Worm (Caenorhabditis elegans) whole organism, young adult: ENCODE measurements around the gene F59B2.8.

Experiments used
- B0035.1 ChIP-seq: sonication (generic microtip); optimal IDR thresholded peaks from 2 replicates; lab custom pipeline; 2016; ENCODE audit warnings: missing genetic modification characterization, mild to moderate bottlenecking, missing compliant biosample characterization, missing genotype, missing genetic modification reagents
- B0261.1 ChIP-seq: sonication (generic microtip); optimal IDR thresholded peaks from 2 replicates; lab custom pipeline; 2016; ENCODE audit warnings: mild to moderate bottlenecking, missing genetic modification characterization, moderate library complexity, missing compliant biosample characterization
- B0336.3 ChIP-seq: fragments of 200-800 bp; sonication (Bioruptor generic); IDR thresholded peaks from 2 replicates; pipeline ENCODE4 v1.3.6; 2022; ENCODE audit warnings: missing genetic modification characterization, missing compliant biosample characterization
- D2030.7 ChIP-seq: fragments of 200-800 bp; sonication (Bioruptor generic); IDR thresholded peaks from 2 replicates; pipeline ENCODE4 v1.3.6; 2022; ENCODE audit warnings: missing genetic modification reagents, missing genetic modification characterization, missing compliant biosample characterization
- F10E7.11 ChIP-seq: sonication (generic microtip); optimal IDR thresholded peaks from 2 replicates; lab custom pipeline; 2017; ENCODE audit warnings: mild to moderate bottlenecking, missing genetic modification characterization, moderate library complexity, missing compliant biosample characterization
- F37B4.10 ChIP-seq: fragments of 200-800 bp; sonication (Bioruptor generic); IDR thresholded peaks from 2 replicates; pipeline ENCODE4 v1.3.6; 2022; ENCODE audit warnings: missing genetic modification characterization, missing compliant biosample characterization
- F49E8.2 ChIP-seq: sonication (generic microtip); optimal IDR thresholded peaks from 3 replicates; lab custom pipeline; 2017; ENCODE audit warnings: missing genetic modification characterization, mild to moderate bottlenecking, missing compliant biosample characterization, antibody characterized with exemption, moderate library complexity; ENCODE audit not compliant: insufficient read depth
- F57A8.1 ChIP-seq: fragments of 200-800 bp; sonication (Bioruptor generic); optimal IDR thresholded peaks from 2 replicates; lab custom pipeline; 2018; ENCODE audit warnings: mild to moderate bottlenecking, missing genetic modification characterization, moderate library complexity, missing compliant biosample characterization
- F57C9.4 ChIP-seq: sonication (generic microtip); optimal IDR thresholded peaks from 2 replicates; lab custom pipeline; 2017; ENCODE audit warnings: mild to moderate bottlenecking, missing genetic modification characterization, missing compliant biosample characterization
- K11D2.4 ChIP-seq: fragments of 200-800 bp; sonication (Bioruptor generic); IDR thresholded peaks from 2 replicates; pipeline ENCODE4 v1.3.6; 2022; ENCODE audit warnings: missing genetic modification reagents, missing genetic modification characterization, missing compliant biosample characterization
- K12H6.12 ChIP-seq: fragments of 200-800 bp; sonication (Bioruptor generic); optimal IDR thresholded peaks from 2 replicates; lab custom pipeline; 2018; ENCODE audit warnings: mild to moderate bottlenecking, missing genetic modification characterization, missing compliant biosample characterization
- Y56A3A.18 ChIP-seq: fragments of 200-800 bp; sonication (Bioruptor generic); IDR thresholded peaks from 2 replicates; pipeline ENCODE4 v1.3.6; 2022; ENCODE audit warnings: missing genetic modification reagents, missing genetic modification characterization, missing compliant biosample characterization
- aptf-3 ChIP-seq: fragments of 200-800 bp; sonication (Bioruptor generic); IDR thresholded peaks from 2 replicates; pipeline ENCODE4 v1.3.6; 2022; ENCODE audit warnings: missing genetic modification characterization, missing compliant biosample characterization
- attf-6 ChIP-seq: fragments of 200-800 bp; sonication (Bioruptor generic); IDR thresholded peaks from 2 replicates; pipeline ENCODE4 v1.3.6; 2022; ENCODE audit warnings: missing genetic modification reagents, missing genetic modification characterization, missing compliant biosample characterization
- ccch-3 ChIP-seq: fragments of 200-800 bp; sonication (Bioruptor generic); optimal IDR thresholded peaks from 2 replicates; lab custom pipeline; 2018; ENCODE audit warnings: mild to moderate bottlenecking, missing genetic modification characterization, missing compliant biosample characterization
- ceh-100 ChIP-seq: fragments of 200-800 bp; sonication (Bioruptor generic); IDR thresholded peaks from 2 replicates; pipeline ENCODE4 v1.3.6; 2022; ENCODE audit warnings: missing genetic modification reagents, missing genetic modification characterization, missing compliant biosample characterization
- ceh-27 ChIP-seq: fragments of 200-800 bp; sonication (Bioruptor generic); optimal IDR thresholded peaks from 2 replicates; lab custom pipeline; 2018; ENCODE audit warnings: mild to moderate bottlenecking, missing genetic modification characterization, moderate library complexity, missing compliant biosample characterization
- ceh-79 ChIP-seq: sonication (generic microtip); optimal IDR thresholded peaks from 2 replicates; lab custom pipeline; 2017; ENCODE audit warnings: mild to moderate bottlenecking, missing genetic modification characterization, missing compliant biosample characterization
- chd-7 ChIP-seq: sonication (generic microtip); optimal IDR thresholded peaks from 2 replicates; lab custom pipeline; 2016; ENCODE audit warnings: mild to moderate bottlenecking, missing genetic modification characterization, moderate library complexity, missing compliant biosample characterization
- die-1 ChIP-seq: sonication (generic microtip); optimal IDR thresholded peaks from 2 replicates; lab custom pipeline; 2016; ENCODE audit warnings: missing genotype, mild to moderate bottlenecking, missing genetic modification characterization, missing compliant biosample characterization
- dox-1 ChIP-seq: fragments of 200-800 bp; sonication (Bioruptor generic); IDR thresholded peaks from 2 replicates; pipeline ENCODE4 v1.3.6; 2022; ENCODE audit warnings: missing genetic modification reagents, missing genetic modification characterization, missing compliant biosample characterization
- dpff-1 ChIP-seq: sonication (generic microtip); optimal IDR thresholded peaks from 2 replicates; lab custom pipeline; 2017; ENCODE audit warnings: mild to moderate bottlenecking, missing genetic modification characterization, missing compliant biosample characterization
- dpl-1 ChIP-seq: fragments of 150-350 bp; optimal IDR thresholded peaks from 2 replicates; lab custom pipeline; 2014; ENCODE audit warnings: missing biosample characterization, missing genetic modification reagents, missing genetic modification characterization
- egl-44 ChIP-seq: fragments of 200-800 bp; sonication (Bioruptor generic); IDR thresholded peaks from 2 replicates; pipeline ENCODE4 v1.3.6; 2022; ENCODE audit warnings: missing genetic modification reagents, missing genetic modification characterization, missing compliant biosample characterization
- ekl-4 ChIP-seq: fragments of 200-800 bp; sonication (Bioruptor generic); IDR thresholded peaks from 2 replicates; pipeline ENCODE4 v1.3.6; 2022; ENCODE audit warnings: missing genetic modification reagents, missing genetic modification characterization, missing compliant biosample characterization
- ets-4 ChIP-seq: fragments of 200-800 bp; sonication (Bioruptor generic); optimal IDR thresholded peaks from 2 replicates; lab custom pipeline; 2018; ENCODE audit warnings: mild to moderate bottlenecking, missing genetic modification characterization, missing compliant biosample characterization
- gei-17 ChIP-seq: fragments of 200-800 bp; sonication (Bioruptor generic); optimal IDR thresholded peaks from 2 replicates; lab custom pipeline; 2018; ENCODE audit warnings: mild to moderate bottlenecking, missing genetic modification characterization, missing compliant biosample characterization
- hrde-1 ChIP-seq: sonication (generic microtip); optimal IDR thresholded peaks from 2 replicates; lab custom pipeline; 2016; ENCODE audit warnings: missing genetic modification characterization, mild to moderate bottlenecking, missing compliant biosample characterization, moderate library complexity, missing genotype, missing genetic modification reagents, borderline replicate concordance
- lag-1 ChIP-seq: fragments of 200-800 bp; sonication (Bioruptor generic); IDR thresholded peaks from 2 replicates; pipeline ENCODE4 v1.3.6; 2022; ENCODE audit warnings: missing genetic modification reagents, missing genetic modification characterization, missing compliant biosample characterization
- let-526 ChIP-seq: fragments of 200-800 bp; sonication (Bioruptor generic); IDR thresholded peaks from 2 replicates; pipeline ENCODE4 v1.3.6; 2022; ENCODE audit warnings: missing genetic modification reagents, missing genetic modification characterization, missing compliant biosample characterization
- lsl-1 ChIP-seq: fragments of 200-800 bp; sonication (Bioruptor generic); optimal IDR thresholded peaks from 2 replicates; lab custom pipeline; 2018; ENCODE audit warnings: mild to moderate bottlenecking, missing genetic modification characterization, moderate library complexity, missing compliant biosample characterization
- madf-3 ChIP-seq: fragments of 200-800 bp; sonication (Bioruptor generic); IDR thresholded peaks from 2 replicates; pipeline ENCODE4 v1.3.6; 2022; ENCODE audit warnings: missing genetic modification reagents, missing genetic modification characterization, missing compliant biosample characterization
- madf-6 ChIP-seq: fragments of 200-800 bp; sonication (Bioruptor generic); IDR thresholded peaks from 2 replicates; pipeline ENCODE4 v1.3.6; 2022; ENCODE audit warnings: missing genetic modification reagents, missing genetic modification characterization, missing compliant biosample characterization
- mcd-1 ChIP-seq: fragments of 200-800 bp; sonication (Bioruptor generic); IDR thresholded peaks from 2 replicates; pipeline ENCODE4 v1.3.6; 2022; ENCODE audit warnings: missing genetic modification reagents, missing genetic modification characterization, missing compliant biosample characterization
- nfya-1 ChIP-seq: sonication (generic microtip); optimal IDR thresholded peaks from 2 replicates; lab custom pipeline; 2017; ENCODE audit warnings: antibody characterized with exemption, missing compliant biosample characterization, missing genetic modification characterization, borderline replicate concordance; ENCODE audit not compliant: insufficient read depth
- nhr-120 ChIP-seq: fragments of 200-800 bp; sonication (Bioruptor generic); IDR thresholded peaks from 2 replicates; pipeline ENCODE4 v1.3.6; 2022; ENCODE audit warnings: missing genetic modification characterization, missing compliant biosample characterization
- nhr-90 ChIP-seq: sonication (generic microtip); optimal IDR thresholded peaks from 2 replicates; lab custom pipeline; 2016; ENCODE audit warnings: missing genotype, mild to moderate bottlenecking, missing genetic modification characterization, missing compliant biosample characterization
- rcor-1 ChIP-seq: fragments of 200-800 bp; sonication (Bioruptor generic); IDR thresholded peaks from 2 replicates; pipeline ENCODE4 v1.3.6; 2022; ENCODE audit warnings: missing genetic modification reagents, missing genetic modification characterization, missing compliant biosample characterization
- repo-1 ChIP-seq: sonication (generic microtip); optimal IDR thresholded peaks from 2 replicates; lab custom pipeline; 2017; ENCODE audit warnings: mild to moderate bottlenecking, missing genetic modification characterization, missing compliant biosample characterization
- snpc-1.1 ChIP-seq: sonication (generic microtip); optimal IDR thresholded peaks from 2 replicates; lab custom pipeline; 2017; ENCODE audit warnings: missing genetic modification characterization, mild to moderate bottlenecking, missing compliant biosample characterization, antibody characterized with exemption, moderate library complexity, missing genotype, missing genetic modification reagents; ENCODE audit not compliant: insufficient read depth
- snpc-1.3 ChIP-seq: sonication (generic microtip); optimal IDR thresholded peaks from 2 replicates; lab custom pipeline; 2017; ENCODE audit warnings: missing genetic modification characterization, mild to moderate bottlenecking, missing compliant biosample characterization, antibody characterized with exemption, moderate library complexity, missing genotype, missing genetic modification reagents; ENCODE audit not compliant: insufficient read depth
- snpc-4 ChIP-seq, 5 experiments: fragments of 150-350 bp in 1 of 5; sonication (generic microtip) in 4 of 5; optimal IDR thresholded peaks; 2 replicates each; lab custom pipeline; 2014 to 2018; ENCODE audit warnings: missing genetic modification characterization in 5 of 5, missing biosample characterization in 3 of 5, antibody characterized with exemption in 2 of 5, mild to moderate bottlenecking in 2 of 5, missing compliant biosample characterization in 2 of 5, missing genotype in 2 of 5, moderate library complexity in 2 of 5, missing genetic modification reagents in 1 of 5
- somi-1 ChIP-seq: fragments of 200-800 bp; sonication (Bioruptor generic); optimal IDR thresholded peaks from 2 replicates; lab custom pipeline; 2018; ENCODE audit warnings: mild to moderate bottlenecking, missing genetic modification characterization, missing compliant biosample characterization
- tbp1 ChIP-seq: fragments of 200-800 bp; sonication (Bioruptor generic); optimal IDR thresholded peaks from 2 replicates; lab custom pipeline; 2018; ENCODE audit warnings: mild to moderate bottlenecking, missing genetic modification characterization, missing compliant biosample characterization
- tbx-9 ChIP-seq: sonication (generic microtip); optimal IDR thresholded peaks from 2 replicates; lab custom pipeline; 2016; ENCODE audit warnings: borderline replicate concordance, missing genetic modification characterization, inconsistent platforms, missing compliant biosample characterization
- zfh-2 ChIP-seq: fragments of 200-800 bp; sonication (Bioruptor generic); conservative IDR thresholded peaks from 2 replicates; pipeline ENCODE4 v1.3.6; 2022; ENCODE audit warnings: missing genetic modification reagents, missing genetic modification characterization, missing compliant biosample characterization
- zim-3 ChIP-seq: sonication (generic microtip); optimal IDR thresholded peaks from 2 replicates; lab custom pipeline; 2017; ENCODE audit warnings: mild to moderate bottlenecking, missing genetic modification characterization, moderate library complexity, missing compliant biosample characterization
- ztf-26 ChIP-seq: sonication (generic microtip); optimal IDR thresholded peaks from 2 replicates; lab custom pipeline; 2017; ENCODE audit warnings: missing genetic modification characterization, missing compliant biosample characterization

The F59B2.8 gene

DNA sequence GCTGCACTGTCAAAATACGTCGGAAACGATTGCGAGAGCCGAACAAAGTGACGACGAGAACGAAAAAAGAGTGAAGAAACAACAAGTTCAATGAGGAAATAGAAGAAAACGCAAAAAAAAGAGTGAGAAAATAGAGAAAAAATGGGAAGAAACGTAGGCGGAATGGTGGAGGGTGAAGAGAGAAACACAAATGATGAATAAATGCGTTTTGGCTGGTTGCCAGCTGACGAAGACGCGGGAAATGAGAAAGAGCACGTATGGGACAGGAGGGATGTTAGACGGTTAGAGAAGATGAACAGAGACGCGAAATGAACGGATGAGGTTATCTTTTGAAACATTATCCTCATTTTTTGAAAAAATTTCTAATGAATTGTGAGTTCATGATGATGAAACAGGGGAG lies 25.0 kb downstream of the F59B2.8 start:
- no peak for TF ChIP-seq ztf-26 (tag; lab: Kevin White, UChicago)
- 0 out of 2 replicates have a peak, but pooled peaks have one; percentile 57 for TF ChIP-seq K11D2.4 (GFP tag; lab: Robert Waterston, UW)
- TF ChIP-seq B0261.1 (tag; lab: Kevin White, UChicago): no peak
- TF ChIP-seq chd-7 (tag; lab: Kevin White, UChicago): peak; percentile 10
- TF ChIP-seq egl-44 (GFP tag; lab: Robert Waterston, UW): no peak
- peak; percentile 70 for TF ChIP-seq K12H6.12
- TF ChIP-seq nhr-120 (GFP tag; lab: Robert Waterston, UW): no peak
- no peak for TF ChIP-seq snpc-1.1 (tag; lab: Kevin White, UChicago)
- no peak for TF ChIP-seq ekl-4 (GFP tag; lab: Robert Waterston, UW)
- no peak for TF ChIP-seq die-1 (tag; lab: Kevin White, UChicago)
- no peak for TF ChIP-seq F49E8.2 (tag; lab: Kevin White, UChicago)
- TF ChIP-seq F57A8.1 (GFP tag; lab: Kevin White, UChicago): no peak
- no peak for TF ChIP-seq lag-1 (GFP tag; lab: Robert Waterston, UW)
- TF ChIP-seq madf-3: no peak
- TF ChIP-seq somi-1 (GFP tag; lab: Kevin White, UChicago): peak; percentile 62
- TF ChIP-seq nfya-1: no peak
- no peak for TF ChIP-seq tbx-9
- TF ChIP-seq let-526: no peak
- TF ChIP-seq B0336.3 (GFP tag; lab: Robert Waterston, UW): no peak
- TF ChIP-seq attf-6 (GFP tag; lab: Robert Waterston, UW): no peak
- TF ChIP-seq ceh-27 (GFP tag; lab: Kevin White, UChicago): no peak
- no peak for TF ChIP-seq lsl-1 (GFP tag; lab: Kevin White, UChicago)
- no peak for TF ChIP-seq zim-3 (tag; lab: Kevin White, UChicago)
- no peak for TF ChIP-seq ccch-3
- no peak for TF ChIP-seq dpl-1
- TF ChIP-seq rcor-1: no peak
- no peak for TF ChIP-seq ceh-79 (tag; lab: Kevin White, UChicago)
- no peak for TF ChIP-seq gei-17 (GFP tag; lab: Kevin White, UChicago)
- TF ChIP-seq repo-1: no peak
- no peak for TF ChIP-seq ets-4
- no peak for TF ChIP-seq mcd-1
- TF ChIP-seq hrde-1 (tag; lab: Kevin White, UChicago): no peak
- TF ChIP-seq F37B4.10 (GFP tag; lab: Robert Waterston, UW): no peak
- TF ChIP-seq D2030.7 (GFP tag; lab: Robert Waterston, UW): no peak
- TF ChIP-seq snpc-1.3 (tag; lab: Kevin White, UChicago): no peak
- TF ChIP-seq nhr-90: no peak
- no peak for TF ChIP-seq F57C9.4 (tag; lab: Kevin White, UChicago)
- no peak for TF ChIP-seq B0035.1 (tag; lab: Kevin White, UChicago)
- peak; percentile 15 for TF ChIP-seq tbp1 (GFP tag; lab: Kevin White, UChicago)
- no peak for TF ChIP-seq aptf-3 (GFP tag; lab: Robert Waterston, UW)
- 0 out of 2 replicates have a peak, but pooled peaks have one; percentile 27 for TF ChIP-seq dox-1 (GFP tag; lab: Robert Waterston, UW)
- 0 out of 2 replicates have a peak, but pooled peaks have one; percentile 61 for TF ChIP-seq Y56A3A.18 (GFP tag; lab: Robert Waterston, UW)
- no peak for TF ChIP-seq madf-6 (GFP tag; lab: Robert Waterston, UW)
- no peak for TF ChIP-seq snpc-4 (GFP tag; optimal IDR thresholded peaks at IDR 0.05; lab: Kevin White, UChicago)
- peak in 1 of 4 experiments; percentile 0 for TF ChIP-seq snpc-4 (tag; optimal IDR thresholded peaks at IDR 0.05; lab: Kevin White, UChicago)
- TF ChIP-seq zfh-2 (GFP tag; lab: Robert Waterston, UW): no peak
- no peak for TF ChIP-seq ceh-100 (GFP tag; lab: Robert Waterston, UW)
- no peak for TF ChIP-seq dpff-1 (tag; lab: Kevin White, UChicago)
- no peak for TF ChIP-seq F10E7.11
